Worm (Caenorhabditis elegans) whole organism, mixed stage, embryonic: ENCODE measurements around the gene F20D6.8.
A peak's percentile ranks its signal among the peaks of the same experiment; 100 is the strongest.

Experiments used
- M03D4.4 ChIP-seq: sonication (generic microtip); optimal IDR thresholded peaks from 2 replicates; lab custom pipeline; 2017; ENCODE audit warnings: mild to moderate bottlenecking, missing genetic modification characterization, missing compliant biosample characterization
- bed-3 ChIP-seq: fragments of 200-800 bp; sonication (Bioruptor generic); optimal IDR thresholded peaks from 3 replicates; lab custom pipeline; 2018; ENCODE audit warnings: mild to moderate bottlenecking, missing genetic modification characterization, moderate library complexity, missing compliant biosample characterization
- blmp-1 ChIP-seq: fragments of 150-350 bp; optimal IDR thresholded peaks from 2 replicates; lab custom pipeline; 2014; ENCODE audit warnings: missing biosample characterization, missing genetic modification characterization
- ceh-39 ChIP-seq: fragments of 150-350 bp; optimal IDR thresholded peaks from 2 replicates; lab custom pipeline; 2014; ENCODE audit warnings: missing biosample characterization, missing genetic modification characterization
- ceh-43 ChIP-seq: fragments of 200-800 bp; sonication (Bioruptor generic); optimal IDR thresholded peaks from 2 replicates; lab custom pipeline; 2018; ENCODE audit warnings: mild to moderate bottlenecking, missing genetic modification characterization, moderate library complexity, missing compliant biosample characterization
- ceh-83 ChIP-seq: fragments of 200-800 bp; sonication (Bioruptor generic); optimal IDR thresholded peaks from 2 replicates; lab custom pipeline; 2018; ENCODE audit warnings: mild to moderate bottlenecking, missing genetic modification characterization, missing compliant biosample characterization
- ces-1 ChIP-seq: fragments of 150-350 bp; optimal IDR thresholded peaks from 2 replicates; lab custom pipeline; 2014; ENCODE audit warnings: missing biosample characterization, missing genetic modification reagents, missing genetic modification characterization
- cnd-1 ChIP-seq: fragments of 200-800 bp; sonication (Bioruptor generic); optimal IDR thresholded peaks from 2 replicates; lab custom pipeline; 2018; ENCODE audit warnings: mild to moderate bottlenecking, missing genetic modification characterization, missing compliant biosample characterization
- drap-1 ChIP-seq: fragments of 200-800 bp; sonication (Bioruptor generic); optimal IDR thresholded peaks from 3 replicates; lab custom pipeline; 2018; ENCODE audit warnings: mild to moderate bottlenecking, missing genetic modification characterization, missing compliant biosample characterization
- elt-1 ChIP-seq: sonication (generic microtip); optimal IDR thresholded peaks from 2 replicates; lab custom pipeline; 2017; ENCODE audit warnings: missing genetic modification characterization, mild to moderate bottlenecking, missing compliant biosample characterization, antibody characterized with exemption, moderate library complexity, borderline replicate concordance; ENCODE audit not compliant: insufficient read depth
- elt-3 ChIP-seq: fragments of 150-350 bp; optimal IDR thresholded peaks from 2 replicates; lab custom pipeline; 2014; ENCODE audit warnings: missing biosample characterization, missing genetic modification characterization
- flh-1 ChIP-seq: fragments of 200-800 bp; sonication (Bioruptor generic); optimal IDR thresholded peaks from 2 replicates; lab custom pipeline; 2018; ENCODE audit warnings: mild to moderate bottlenecking, missing genetic modification characterization, moderate library complexity, missing compliant biosample characterization
- ham-2 ChIP-seq: fragments of 200-800 bp; sonication (Bioruptor generic); optimal IDR thresholded peaks from 2 replicates; lab custom pipeline; 2018; ENCODE audit warnings: mild to moderate bottlenecking, missing genetic modification characterization, missing compliant biosample characterization
- hlh-1 ChIP-seq: fragments of 150-350 bp; optimal IDR thresholded peaks from 2 replicates; lab custom pipeline; 2014; ENCODE audit warnings: missing biosample characterization, missing genetic modification reagents, missing genetic modification characterization
- lin-13 ChIP-seq: fragments of 150-350 bp; optimal IDR thresholded peaks from 2 replicates; lab custom pipeline; 2014; ENCODE audit warnings: missing biosample characterization, missing genetic modification characterization
- mab-5 ChIP-seq: fragments of 150-350 bp; optimal IDR thresholded peaks from 2 replicates; lab custom pipeline; 2014; ENCODE audit warnings: missing biosample characterization, missing genetic modification characterization
- mep-1 ChIP-seq: fragments of 150-350 bp; optimal IDR thresholded peaks from 2 replicates; lab custom pipeline; 2017; ENCODE audit warnings: missing biosample characterization, missing genetic modification reagents, missing genetic modification characterization, inconsistent platforms
- mls-2 ChIP-seq: sonication (generic microtip); optimal IDR thresholded peaks from 2 replicates; lab custom pipeline; 2016; ENCODE audit warnings: mild to moderate bottlenecking, missing genetic modification characterization, moderate library complexity, missing compliant biosample characterization
- nhr-12 ChIP-seq: fragments of 150-350 bp; optimal IDR thresholded peaks from 2 replicates; lab custom pipeline; 2014; ENCODE audit warnings: missing biosample characterization, missing genetic modification characterization
- nhr-2 ChIP-seq: fragments of 150-350 bp; optimal IDR thresholded peaks from 2 replicates; lab custom pipeline; 2014; ENCODE audit warnings: missing biosample characterization, missing genetic modification characterization
- nhr-237 ChIP-seq: fragments of 150-350 bp; optimal IDR thresholded peaks from 2 replicates; lab custom pipeline; 2014; ENCODE audit warnings: missing biosample characterization, missing genetic modification characterization
- nhr-28 ChIP-seq: fragments of 150-350 bp; optimal IDR thresholded peaks from 2 replicates; lab custom pipeline; 2014; ENCODE audit warnings: missing biosample characterization, missing genetic modification characterization
- pha-4 ChIP-seq: fragments of 150-350 bp; optimal IDR thresholded peaks from 2 replicates; lab custom pipeline; 2018; ENCODE audit warnings: missing biosample characterization, missing genetic modification reagents, missing genetic modification characterization
- sem-2 ChIP-seq: fragments of 200-800 bp; sonication (Bioruptor generic); optimal IDR thresholded peaks from 2 replicates; lab custom pipeline; 2018; ENCODE audit warnings: mild to moderate bottlenecking, missing genetic modification characterization, missing compliant biosample characterization
- snpc-4 ChIP-seq: fragments of 150-350 bp; optimal IDR thresholded peaks from 2 replicates; lab custom pipeline; 2014; ENCODE audit warnings: missing biosample characterization, missing genetic modification characterization
- tbx-8 ChIP-seq: fragments of 200-800 bp; sonication (Bioruptor generic); optimal IDR thresholded peaks from 2 replicates; lab custom pipeline; 2018; ENCODE audit warnings: mild to moderate bottlenecking, missing genetic modification characterization, moderate library complexity, missing compliant biosample characterization
- unc-120 ChIP-seq: sonication (generic microtip); optimal IDR thresholded peaks from 2 replicates; lab custom pipeline; 2017; ENCODE audit warnings: missing genetic modification characterization, missing compliant biosample characterization; ENCODE audit not compliant: poor library complexity, severe bottlenecking
- unc-39 ChIP-seq: fragments of 150-350 bp; optimal IDR thresholded peaks from 2 replicates; lab custom pipeline; 2014; ENCODE audit warnings: missing biosample characterization, missing genetic modification characterization
- unc-62 ChIP-seq: fragments of 150-350 bp; optimal IDR thresholded peaks from 2 replicates; lab custom pipeline; 2014; ENCODE audit warnings: missing biosample characterization, missing genetic modification reagents, missing genetic modification characterization
- zip-8 ChIP-seq: fragments of 150-350 bp; optimal IDR thresholded peaks from 2 replicates; lab custom pipeline; 2014; ENCODE audit warnings: missing biosample characterization, missing genetic modification characterization
- ztf-11 ChIP-seq: fragments of 150-350 bp; optimal IDR thresholded peaks from 2 replicates; lab custom pipeline; 2014; ENCODE audit warnings: missing biosample characterization, missing genetic modification characterization

F20D6.8 gene

DNA sequence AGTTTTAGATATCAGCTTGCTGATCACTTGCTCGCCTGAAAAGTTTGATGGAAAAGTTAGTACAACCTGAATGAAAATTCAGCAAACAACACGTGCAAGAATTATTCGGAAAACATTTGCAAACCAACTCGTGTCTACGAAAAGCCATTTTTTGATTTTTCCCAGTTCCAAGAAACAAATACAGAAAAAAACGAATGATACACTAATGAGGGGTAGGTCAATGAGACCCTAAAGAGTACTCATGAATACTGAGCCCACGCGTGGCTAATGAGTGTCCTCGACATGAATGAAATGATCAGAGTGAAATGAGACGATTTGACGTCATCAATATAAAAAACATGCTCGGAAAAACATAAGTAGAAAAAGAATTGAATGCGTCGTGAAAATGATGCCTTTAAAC is 43.9 kb upstream of the F20D6.8 start:
- no peak for TF ChIP-seq hlh-1 (tag; lab: Kevin White, UChicago)
- TF ChIP-seq nhr-2 (tag; lab: Kevin White, UChicago) = no peak
- no peak for TF ChIP-seq nhr-28 (tag; lab: Kevin White, UChicago)
- no peak for TF ChIP-seq ces-1 (GFP tag; lab: Kevin White, UChicago)
- no peak for TF ChIP-seq cnd-1 (tag; lab: Kevin White, UChicago)
- TF ChIP-seq ceh-39 = no peak
- TF ChIP-seq snpc-4 (tag; lab: Kevin White, UChicago) = no peak
- no peak for TF ChIP-seq unc-120 (tag; lab: Kevin White, UChicago)
- TF ChIP-seq unc-62 (GFP tag; lab: Kevin White, UChicago) = no peak
- TF ChIP-seq unc-39 (tag; lab: Kevin White, UChicago) = no peak
- TF ChIP-seq, all 35 proteins: peak for 0

ce11 chrV:8210527-8210926 is 42.5 kb upstream of the F20D6.8 start:
- TF ChIP-seq tbx-8 (GFP tag; lab: Kevin White, UChicago) (no peak), blmp-1 (tag; lab: Kevin White, UChicago) (no peak), ztf-11 (no peak), mep-1 (tag; lab: Kevin White, UChicago) (no peak), nhr-2 (tag; lab: Kevin White, UChicago) (no peak), flh-1 (GFP tag; lab: Kevin White, UChicago) (no peak), ham-2 (GFP tag; lab: Kevin White, UChicago) (no peak), hlh-1 (tag; lab: Kevin White, UChicago) (no peak), drap-1 (GFP tag; lab: Kevin White, UChicago) (no peak), cnd-1 (tag; lab: Kevin White, UChicago) (no peak), mls-2 (tag; lab: Kevin White, UChicago) (no peak), M03D4.4 (tag; lab: Kevin White, UChicago) (no peak), ceh-83 (no peak), zip-8 (no peak), nhr-237 (no peak), elt-1 (tag; lab: Kevin White, UChicago) (no peak), lin-13 (tag; lab: Kevin White, UChicago) (no peak), ceh-39 (no peak)
- TF ChIP-seq, all 35 proteins: peak for 0

ce11 chrV:8206931-8207330 is 38.9 kb upstream of the F20D6.8 start, which contains the start of gene timp-1:
TSS of gene timp-1 (plus strand) at chrV:8207235.
- TF ChIP-seq ham-2 (GFP tag; lab: Kevin White, UChicago) = no peak
- no peak for TF ChIP-seq nhr-12 (tag; lab: Kevin White, UChicago)
- TF ChIP-seq zip-8 = peak; percentile 67
- no peak for TF ChIP-seq bed-3 (GFP tag; lab: Kevin White, UChicago)
- TF ChIP-seq tbx-8 (GFP tag; lab: Kevin White, UChicago) = no peak

DNA sequence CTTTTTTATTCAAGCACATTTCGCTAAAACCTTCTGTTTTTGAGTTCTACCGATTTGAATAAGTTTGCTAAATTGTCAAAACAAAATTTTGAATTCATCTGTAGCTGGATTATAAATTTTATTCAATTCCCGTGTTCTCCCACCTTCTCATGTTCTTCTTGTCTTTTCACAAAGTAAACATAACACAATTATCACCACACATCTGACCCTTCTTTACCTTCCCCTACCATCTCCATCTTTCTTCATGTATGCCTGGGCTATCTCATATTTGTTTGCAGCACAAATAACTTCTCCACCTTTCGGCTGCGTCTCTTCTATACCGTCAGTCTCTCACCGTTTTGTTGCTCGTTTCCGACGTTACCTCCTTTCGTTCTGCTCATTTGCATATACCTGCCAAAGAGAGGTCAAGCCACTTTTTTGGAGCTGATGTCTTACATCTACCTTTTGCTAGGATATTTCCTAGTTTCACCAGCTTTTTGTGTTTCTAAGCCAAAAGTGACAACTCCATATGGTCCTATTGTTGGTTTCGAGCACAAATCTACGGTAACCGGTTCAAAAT is 35.1 kb upstream of the F20D6.8 start, which contains the start of gene cest-17:
cest-17 (plus strand) TSS at position 248 of the 559 bp plus-strand sequence.
- TF ChIP-seq pha-4 (tag; lab: Kevin White, UChicago) = peak; percentile 6
- peak; percentile 0 for TF ChIP-seq nhr-2 (tag; lab: Kevin White, UChicago)
- no peak for TF ChIP-seq flh-1 (GFP tag; lab: Kevin White, UChicago)
- TF ChIP-seq elt-1 (tag; lab: Kevin White, UChicago) = no peak
- TF ChIP-seq ceh-43 (GFP tag; lab: Kevin White, UChicago) = no peak

DNA sequence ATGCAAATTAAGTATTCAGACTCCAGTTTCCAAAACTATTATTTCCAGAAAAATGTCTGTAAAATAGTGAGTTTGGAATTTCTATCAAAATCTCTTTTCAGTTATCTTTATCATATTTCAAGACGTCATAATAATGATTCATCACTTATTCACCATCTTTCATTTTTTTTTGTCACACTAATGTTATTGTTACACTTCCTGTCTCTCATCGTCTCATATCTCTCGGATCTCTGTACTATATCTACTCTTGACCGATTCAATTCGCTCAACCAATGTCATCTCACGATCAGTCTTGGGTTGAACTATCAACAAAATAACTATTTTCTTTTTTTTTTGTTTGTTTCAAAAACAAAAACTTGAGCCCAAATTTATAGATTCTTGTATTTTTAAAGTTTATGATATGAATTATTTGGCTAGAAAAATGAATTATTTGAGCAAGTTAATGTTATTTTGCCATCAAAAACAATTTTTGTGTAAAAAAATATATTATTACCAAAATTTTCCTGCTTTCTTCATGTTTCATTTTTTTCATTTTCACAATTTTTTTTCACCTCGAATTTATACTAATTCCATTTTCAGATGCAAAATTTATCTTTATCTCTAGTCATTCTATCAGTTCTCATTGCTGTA is 33.3 kb upstream of the F20D6.8 start, which contains the start of gene cri-2:
cri-2 (plus strand) TSS at position 580 of the 630 bp plus-strand sequence.
- TF ChIP-seq hlh-1 (tag; lab: Kevin White, UChicago) (no peak), unc-62 (GFP tag; lab: Kevin White, UChicago) (peak; percentile 68)

DNA sequence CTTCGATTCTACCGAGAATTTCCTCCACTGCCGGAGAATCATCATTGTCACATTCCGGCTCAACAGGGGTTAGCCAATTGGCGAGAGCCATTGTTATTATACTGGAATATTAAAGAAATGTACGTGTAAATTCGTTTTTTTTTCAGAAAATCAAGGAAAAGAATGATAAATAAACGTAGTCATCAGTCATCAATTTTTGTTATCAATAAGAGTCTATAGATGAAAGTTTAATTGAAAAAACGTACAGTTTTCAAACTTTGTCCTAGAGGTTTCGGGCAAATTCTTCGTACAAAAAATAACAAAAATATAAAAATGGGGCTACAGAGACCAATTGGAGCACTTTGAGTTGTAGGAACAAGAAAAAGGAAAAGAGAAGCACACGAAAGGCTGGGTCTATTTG is 30.9 kb upstream of the F20D6.8 start, which contains the start of gene F20D6.11:
F20D6.11 (minus strand) TSS at position 101 of the 400 bp plus-strand sequence.
- TF ChIP-seq ceh-43 (GFP tag; lab: Kevin White, UChicago) = no peak
- no peak for TF ChIP-seq snpc-4 (tag; lab: Kevin White, UChicago)
- TF ChIP-seq sem-2 = no peak
- no peak for TF ChIP-seq flh-1 (GFP tag; lab: Kevin White, UChicago)
- no peak for TF ChIP-seq ham-2 (GFP tag; lab: Kevin White, UChicago)
- no peak for TF ChIP-seq nhr-2 (tag; lab: Kevin White, UChicago)
- TF ChIP-seq pha-4 (tag; lab: Kevin White, UChicago) = no peak
- no peak for TF ChIP-seq elt-3
- TF ChIP-seq nhr-12 (tag; lab: Kevin White, UChicago) = no peak
- no peak for TF ChIP-seq mab-5 (tag; lab: Kevin White, UChicago)
- no peak for TF ChIP-seq M03D4.4 (tag; lab: Kevin White, UChicago)
- no peak for TF ChIP-seq elt-1 (tag; lab: Kevin White, UChicago)
- no peak for TF ChIP-seq nhr-28 (tag; lab: Kevin White, UChicago)
